Fruit fly (Drosophila melanogaster) whole organism, embryonic: Measurements from ENCODE around the gene ClC-a.

Experiments
- Atf-2 ChIP-seq: fragments of 200-800 bp; sonication (Bioruptor generic); optimal IDR thresholded peaks from 2 replicates; lab custom pipeline; 2016; ENCODE audit warnings: missing biosample characterization, missing genetic modification characterization
- CG10147 ChIP-seq: fragments of 200-800 bp; sonication (Bioruptor generic); optimal IDR thresholded peaks from 2 replicates; lab custom pipeline; 2019; ENCODE audit warnings: missing biosample characterization, mild to moderate bottlenecking, missing genetic modification characterization, moderate library complexity
- CG10565 ChIP-seq: fragments of 200-800 bp; sonication (Bioruptor generic); optimal IDR thresholded peaks from 3 replicates; lab custom pipeline; 2016; ENCODE audit warnings: missing biosample characterization, mild to moderate bottlenecking, missing genetic modification characterization
- CG10654 ChIP-seq: fragments of 200-800 bp; sonication (Bioruptor generic); optimal IDR thresholded peaks from 2 replicates; lab custom pipeline; 2016; ENCODE audit warnings: missing biosample characterization, missing genetic modification characterization
- CG12104 ChIP-seq: fragments of 200-800 bp; sonication (Bioruptor generic); optimal IDR thresholded peaks from 3 replicates; lab custom pipeline; 2016; ENCODE audit warnings: missing biosample characterization, missing genetic modification characterization
- CG13775 ChIP-seq: fragments of 200-800 bp; sonication (Bioruptor generic); optimal IDR thresholded peaks from 3 replicates; lab custom pipeline; 2017; ENCODE audit warnings: missing biosample characterization, mild to moderate bottlenecking, missing genetic modification characterization
- CG14050 ChIP-seq: fragments of 200-800 bp; sonication (Bioruptor generic); IDR thresholded peaks from 3 replicates; pipeline ENCODE4 v1.3.6; 2022; ENCODE audit warnings: missing biosample characterization, missing genetic modification characterization
- CG15269 ChIP-seq: fragments of 200-800 bp; sonication (Bioruptor generic); optimal IDR thresholded peaks from 2 replicates; lab custom pipeline; 2018; ENCODE audit warnings: missing biosample characterization, mild to moderate bottlenecking, missing genetic modification characterization, moderate library complexity
- CG1603 ChIP-seq: fragments of 200-800 bp; sonication (Bioruptor generic); optimal IDR thresholded peaks from 2 replicates; lab custom pipeline; 2019; ENCODE audit warnings: missing biosample characterization, mild to moderate bottlenecking, missing genetic modification characterization, moderate library complexity
- CG16779 ChIP-seq: fragments of 200-800 bp; sonication (Bioruptor generic); IDR thresholded peaks from 2 replicates; pipeline ENCODE4 v1.3.6; 2022; ENCODE audit warnings: missing biosample characterization, missing genetic modification characterization
- CG18476 ChIP-seq: fragments of 200-800 bp; sonication (Bioruptor generic); optimal IDR thresholded peaks from 2 replicates; lab custom pipeline; 2016; ENCODE audit warnings: missing biosample characterization, mild to moderate bottlenecking, missing genetic modification characterization
- CG32767 ChIP-seq: fragments of 200-800 bp; sonication (Bioruptor generic); IDR thresholded peaks from 2 replicates; pipeline ENCODE4 v1.3.6; 2022; ENCODE audit warnings: missing biosample characterization, missing genetic modification characterization
- CG33557 ChIP-seq: fragments of 200-800 bp; sonication (Bioruptor generic); optimal IDR thresholded peaks from 2 replicates; lab custom pipeline; 2019; ENCODE audit warnings: missing biosample characterization, mild to moderate bottlenecking, missing genetic modification characterization, moderate library complexity
- CG3407 ChIP-seq: fragments of 200-800 bp; sonication (Bioruptor generic); optimal IDR thresholded peaks from 2 replicates; lab custom pipeline; 2018; ENCODE audit warnings: missing biosample characterization, mild to moderate bottlenecking, missing genetic modification characterization
- CG4404 ChIP-seq: fragments of 200-800 bp; sonication (Bioruptor generic); IDR thresholded peaks from 2 replicates; pipeline ENCODE4 v1.3.6; 2022; ENCODE audit warnings: missing biosample characterization, missing genetic modification characterization
- CG5953 ChIP-seq: fragments of 200-800 bp; sonication (Bioruptor generic); IDR thresholded peaks from 2 replicates; pipeline ENCODE4 v1.3.6; 2022; ENCODE audit warnings: missing biosample characterization, missing genetic modification characterization
- CG6175 ChIP-seq: fragments of 200-800 bp; sonication (Bioruptor generic); IDR thresholded peaks from 3 replicates; pipeline ENCODE4 v1.3.6; 2022; ENCODE audit warnings: missing biosample characterization, missing genetic modification characterization
- CG7786 ChIP-seq: fragments of 200-800 bp; sonication (Bioruptor generic); optimal IDR thresholded peaks from 2 replicates; lab custom pipeline; 2016; ENCODE audit warnings: missing biosample characterization, missing genetic modification characterization
- Camta ChIP-seq: fragments of 200-800 bp; sonication (Bioruptor generic); optimal IDR thresholded peaks from 2 replicates; lab custom pipeline; 2016; ENCODE audit warnings: missing biosample characterization, missing genetic modification characterization
- Dfd ChIP-seq, 2 experiments: fragments of >200 bp; optimal IDR thresholded peaks; 2 replicates each; lab custom pipeline; 2017; ENCODE audit warnings: missing biosample characterization in 2 of 2, missing genetic modification characterization in 2 of 2
- Dip2 ChIP-seq: fragments of 200-800 bp; sonication (Bioruptor generic); IDR thresholded peaks from 2 replicates; pipeline ENCODE4 v1.3.6; 2022; ENCODE audit warnings: missing biosample characterization, missing genetic modification characterization
- Drgx ChIP-seq: fragments of 200-800 bp; sonication (Bioruptor generic); IDR thresholded peaks from 2 replicates; pipeline ENCODE4 v1.3.6; 2022; ENCODE audit warnings: missing biosample characterization, missing genetic modification characterization
- Eip74EF ChIP-seq, 2 experiments: fragments of 200-800 bp in 1 of 2; fragments of >200 bp in 1 of 2; sonication (Bioruptor generic) in 1 of 2; optimal IDR thresholded peaks; 2 replicates each; lab custom pipeline; 2017 to 2019; ENCODE audit warnings: missing biosample characterization in 2 of 2, missing genetic modification characterization in 2 of 2, mild to moderate bottlenecking in 1 of 2, moderate library complexity in 1 of 2
- Gsc ChIP-seq: fragments of 200-800 bp; sonication (Bioruptor generic); IDR thresholded peaks from 2 replicates; pipeline ENCODE4 v1.3.6; 2022; ENCODE audit warnings: missing biosample characterization, missing genetic modification characterization
- H2.0 ChIP-seq: fragments of 200-800 bp; sonication (Bioruptor generic); IDR thresholded peaks from 2 replicates; pipeline ENCODE4 v1.3.6; 2022; ENCODE audit warnings: missing biosample characterization, missing genetic modification characterization
- HLH4C ChIP-seq: fragments of 200-800 bp; sonication (Bioruptor generic); IDR thresholded peaks from 3 replicates; pipeline ENCODE4 v1.3.6; 2022; ENCODE audit warnings: missing biosample characterization, missing genetic modification characterization; ENCODE audit not compliant: partially characterized antibody
- HLHmδ ChIP-seq: fragments of 200-800 bp; sonication (Bioruptor generic); optimal IDR thresholded peaks from 2 replicates; lab custom pipeline; 2018; ENCODE audit warnings: missing biosample characterization, mild to moderate bottlenecking, missing genetic modification characterization, moderate library complexity
- HmgD ChIP-seq: fragments of 200-800 bp; sonication (Bioruptor generic); optimal IDR thresholded peaks from 3 replicates; lab custom pipeline; 2016; ENCODE audit warnings: missing biosample characterization, missing genetic modification characterization
- Lhr ChIP-seq: fragments of 200-800 bp; sonication (Bioruptor generic); optimal IDR thresholded peaks from 3 replicates; lab custom pipeline; 2017; ENCODE audit warnings: mild to moderate bottlenecking, missing biosample characterization, missing genetic modification reagents, missing genetic modification characterization
- Lim3 ChIP-seq: fragments of 200-800 bp; sonication (Bioruptor generic); IDR thresholded peaks from 2 replicates; pipeline ENCODE4 v1.3.6; 2022; ENCODE audit warnings: missing biosample characterization, missing genetic modification characterization
- Mes4 ChIP-seq: fragments of 200-800 bp; sonication (Bioruptor generic); optimal IDR thresholded peaks from 2 replicates; lab custom pipeline; 2016; ENCODE audit warnings: missing biosample characterization, missing genetic modification characterization
- Side ChIP-seq: fragments of 200-800 bp; sonication (Bioruptor generic); optimal IDR thresholded peaks from 2 replicates; lab custom pipeline; 2016; ENCODE audit warnings: missing biosample characterization, missing genetic modification characterization
- Xrp1 ChIP-seq: fragments of 200-800 bp; sonication (Bioruptor generic); IDR thresholded peaks from 2 replicates; pipeline ENCODE4 v1.3.6; 2022; ENCODE audit warnings: missing biosample characterization, missing genetic modification characterization
- cad ChIP-seq: fragments of >200 bp; optimal IDR thresholded peaks from 2 replicates; lab custom pipeline; 2017; ENCODE audit warnings: missing biosample characterization, missing genetic modification characterization
- cwo ChIP-seq: fragments of 200-800 bp; sonication (Bioruptor generic); optimal IDR thresholded peaks from 3 replicates; lab custom pipeline; 2017; ENCODE audit warnings: missing biosample characterization, missing genetic modification characterization, mild to moderate bottlenecking, moderate library complexity, missing genetic modification reagents
- emc ChIP-seq: fragments of 200-800 bp; sonication (Bioruptor generic); optimal IDR thresholded peaks from 2 replicates; lab custom pipeline; 2016; ENCODE audit warnings: missing biosample characterization, missing genetic modification characterization
- fd64A ChIP-seq: fragments of 200-800 bp; sonication (Bioruptor generic); optimal IDR thresholded peaks from 3 replicates; lab custom pipeline; 2018; ENCODE audit warnings: missing biosample characterization, mild to moderate bottlenecking, missing genetic modification characterization
- ftz-f1 ChIP-seq: fragments of 200-800 bp; sonication (Bioruptor generic); optimal IDR thresholded peaks from 2 replicates; lab custom pipeline; 2016; ENCODE audit warnings: missing biosample characterization, missing genetic modification characterization
- grn ChIP-seq: fragments of 200-800 bp; sonication (Bioruptor generic); optimal IDR thresholded peaks from 3 replicates; lab custom pipeline; 2017; ENCODE audit warnings: missing biosample characterization, missing genetic modification characterization
- h ChIP-seq: fragments of >200 bp; optimal IDR thresholded peaks from 2 replicates; lab custom pipeline; 2017
- kah ChIP-seq: fragments of 200-800 bp; sonication (Bioruptor generic); optimal IDR thresholded peaks from 2 replicates; lab custom pipeline; 2018; ENCODE audit warnings: missing biosample characterization, mild to moderate bottlenecking, missing genetic modification characterization
- lola ChIP-seq, 3 experiments: fragments of >200 bp in 2 of 3; fragments of 200-800 bp in 1 of 3; sonication (Bioruptor generic) in 1 of 3; optimal IDR thresholded peaks; 2 replicates each; lab custom pipeline; 2017 to 2019; ENCODE audit warnings: missing biosample characterization in 3 of 3, missing genetic modification characterization in 3 of 3, mild to moderate bottlenecking in 1 of 3, moderate library complexity in 1 of 3
- sc ChIP-seq, 3 experiments: fragments of >200 bp in 2 of 3; fragments of 200-800 bp in 1 of 3; sonication (Bioruptor generic) in 1 of 3; optimal IDR thresholded peaks; 2 replicates in 2 of 3; 3 replicates in 1 of 3; lab custom pipeline; 2017; ENCODE audit warnings: mild to moderate bottlenecking in 1 of 3, missing biosample characterization in 1 of 3, missing genetic modification characterization in 1 of 3, missing genetic modification reagents in 1 of 3
- slp2 ChIP-seq: fragments of 200-800 bp; sonication (Bioruptor generic); optimal IDR thresholded peaks from 2 replicates; lab custom pipeline; 2016; ENCODE audit warnings: missing biosample characterization, missing genetic modification characterization
- stc ChIP-seq: fragments of 200-800 bp; sonication (Bioruptor generic); IDR thresholded peaks from 2 replicates; pipeline ENCODE4 v1.3.6; 2022; ENCODE audit warnings: missing biosample characterization, missing genetic modification characterization
- tna ChIP-seq: fragments of 200-800 bp; sonication (Bioruptor generic); IDR thresholded peaks from 2 replicates; pipeline ENCODE4 v1.3.6; 2022; ENCODE audit warnings: missing biosample characterization, missing genetic modification characterization; ENCODE audit not compliant: partially characterized antibody
- unc-4 ChIP-seq: fragments of 200-800 bp; sonication (Bioruptor generic); IDR thresholded peaks from 2 replicates; pipeline ENCODE4 v1.3.6; 2022; ENCODE audit warnings: missing biosample characterization, missing genetic modification characterization; ENCODE audit not compliant: partially characterized antibody
- zen ChIP-seq: fragments of 200-800 bp; sonication (Bioruptor generic); optimal IDR thresholded peaks from 3 replicates; lab custom pipeline; 2018; ENCODE audit warnings: missing biosample characterization, mild to moderate bottlenecking, missing genetic modification characterization, moderate library complexity

ClC-a gene

dm6 chr3R:11850917-11851897, 38.2 kb upstream of the ClC-a start (continued):
- TF ChIP-seq Dip2 (GFP tag; lab: Robert Waterston, UW) = no peak
- TF ChIP-seq CG10654 (GFP tag; lab: Kevin White, UChicago) = peak; percentile 62
- peak; percentile 20; the same call in 1 of the 2 replicates for TF ChIP-seq stc (GFP tag; lab: Robert Waterston, UW)
- no peak for TF ChIP-seq h
- TF ChIP-seq Lhr = peak; percentile 71
- peak; percentile 81 for TF ChIP-seq Mes4 (GFP tag; lab: Kevin White, UChicago)
- peak; percentile 54 for TF ChIP-seq CG10147 (GFP tag; lab: Kevin White, UChicago)
- no peak for TF ChIP-seq unc-4 (GFP tag; lab: Robert Waterston, UW)
- TF ChIP-seq Xrp1 (GFP tag; lab: Robert Waterston, UW) = peak; percentile 88
- peak; percentile 7 for TF ChIP-seq HmgD (GFP tag; lab: Kevin White, UChicago)
- TF ChIP-seq Camta = peak; percentile 82
- TF ChIP-seq CG10565 (GFP tag; lab: Kevin White, UChicago) = no peak
- TF ChIP-seq emc (GFP tag; lab: Kevin White, UChicago) = no peak
- TF ChIP-seq Eip74EF (GFP tag; optimal IDR thresholded peaks at IDR 0.05; lab: Kevin White, UChicago) = peak in 1 of 2 experiments; percentile 90
- no peak for TF ChIP-seq CG16779 (GFP tag; lab: Robert Waterston, UW)
- TF ChIP-seq kah (GFP tag; lab: Kevin White, UChicago) = peak; percentile 52
- peak; percentile 25; the same call in 1 of the 2 replicates for TF ChIP-seq CG32767 (GFP tag; lab: Robert Waterston, UW)
- peak; percentile 72 for TF ChIP-seq CG13775 (GFP tag; lab: Kevin White, UChicago)
- TF ChIP-seq CG18476 (GFP tag; lab: Kevin White, UChicago) = peak; percentile 65
- no peak for TF ChIP-seq H2.0 (GFP tag; lab: Robert Waterston, UW)
- no peak for TF ChIP-seq CG14050
- TF ChIP-seq cad = no peak
- TF ChIP-seq Drgx (GFP tag; lab: Robert Waterston, UW) = peak; percentile 91
- TF ChIP-seq ftz-f1 (GFP tag; lab: Kevin White, UChicago) = no peak
- peak; percentile 78 for TF ChIP-seq fd64A
- TF ChIP-seq CG6175 = no peak
- no peak for TF ChIP-seq Dfd (GFP tag; optimal IDR thresholded peaks at IDR 0.05; lab: Kevin White, UChicago)
- TF ChIP-seq tna = no peak
- TF ChIP-seq Atf-2 (GFP tag; lab: Kevin White, UChicago) = peak; percentile 80
- peak; percentile 85 for TF ChIP-seq CG33557 (GFP tag; lab: Kevin White, UChicago)
- TF ChIP-seq Lim3 (GFP tag; lab: Robert Waterston, UW) = no peak
- TF ChIP-seq zen (tag; lab: Kevin White, UChicago) = peak; percentile 55
- peak in 1 of 3 experiments; percentile 95 for TF ChIP-seq lola (GFP tag; optimal IDR thresholded peaks at IDR 0.05; lab: Kevin White, UChicago)
- peak; percentile 48 for TF ChIP-seq CG12104 (GFP tag; lab: Kevin White, UChicago)
- TF ChIP-seq CG1603 = peak; percentile 81
- no peak for TF ChIP-seq sc (optimal IDR thresholded peaks at IDR 0.05; lab: Kevin White, UChicago)
- peak; percentile 90 for TF ChIP-seq sc (GFP tag; optimal IDR thresholded peaks at IDR 0.05; lab: Kevin White, UChicago)
- TF ChIP-seq CG7786 = peak; percentile 49
- TF ChIP-seq HLHmδ (GFP tag; lab: Kevin White, UChicago) = no peak
- TF ChIP-seq grn (GFP tag; lab: Kevin White, UChicago) = peak; percentile 78
- TF ChIP-seq slp2 (GFP tag; lab: Kevin White, UChicago) = peak; percentile 89
- peak; percentile 44 for TF ChIP-seq Side (GFP tag; lab: Kevin White, UChicago)
- peak; percentile 27; the same call in 1 of the 2 replicates for TF ChIP-seq CG4404 (GFP tag; lab: Robert Waterston, UW)
- peak; percentile 28 for TF ChIP-seq cwo (GFP tag; lab: Kevin White, UChicago)
- peak; percentile 88 for TF ChIP-seq CG3407 (GFP tag; lab: Kevin White, UChicago)
- peak; percentile 47; the same call in 1 of the 2 replicates for TF ChIP-seq CG5953 (GFP tag; lab: Robert Waterston, UW)
- TF ChIP-seq HLH4C = no peak
- TF ChIP-seq CG15269 (tag; lab: Kevin White, UChicago) = peak; percentile 56
- TF ChIP-seq Gsc (GFP tag; lab: Robert Waterston, UW) = peak; percentile 45; the same call in 1 of the 2 replicates
